Fruit fly (Drosophila melanogaster): ENCODE measurements around the gene Arc42.

- TF ChIP-seq psq (optimal IDR thresholded peaks at IDR 0.05) (peak; percentile 57), h (optimal IDR thresholded peaks at IDR 0.05) (no peak), Myc (optimal IDR thresholded peaks at IDR 0.05) (no peak), Sin3A (optimal IDR thresholded peaks at IDR 0.05) (no peak), insv (optimal IDR thresholded peaks at IDR 0.05) (no peak), ttk (optimal IDR thresholded peaks at IDR 0.05) (no peak)
These were observed 29.8 kb upstream of the Arc42 start for dm6 chr3R:19847591-19848256.

All from Kc167 (cell line).